Worm (Caenorhabditis elegans) whole organism, early embryonic: ENCODE measurements around the gene hach-1.

ENCODE experiments used
- B0310.2 ChIP-seq: sonication (generic microtip); optimal IDR thresholded peaks from 2 replicates; lab custom pipeline; 2016; ENCODE audit warnings: mild to moderate bottlenecking, missing genetic modification characterization, missing compliant biosample characterization
- F13C5.2 ChIP-seq: sonication (generic microtip); optimal IDR thresholded peaks from 2 replicates; lab custom pipeline; 2017; ENCODE audit warnings: mild to moderate bottlenecking, missing genetic modification characterization, inconsistent platforms, missing compliant biosample characterization
- aly-1 ChIP-seq: sonication (generic microtip); optimal IDR thresholded peaks from 2 replicates; lab custom pipeline; 2016; ENCODE audit warnings: missing genetic modification characterization, missing compliant biosample characterization
- ama-1 ChIP-seq: fragments of 150-350 bp; optimal IDR thresholded peaks from 2 replicates; lab custom pipeline; 2014
- ceh-13 ChIP-seq: fragments of 200-800 bp; sonication (Bioruptor generic); optimal IDR thresholded peaks from 2 replicates; lab custom pipeline; 2018; ENCODE audit warnings: mild to moderate bottlenecking, missing genetic modification characterization, missing compliant biosample characterization
- ceh-36 ChIP-seq: sonication (generic microtip); optimal IDR thresholded peaks from 2 replicates; lab custom pipeline; 2016; ENCODE audit warnings: missing genetic modification characterization, inconsistent platforms, missing compliant biosample characterization
- ets-7 ChIP-seq: sonication (generic microtip); optimal IDR thresholded peaks from 2 replicates; lab custom pipeline; 2016; ENCODE audit warnings: missing genotype, missing genetic modification characterization, missing compliant biosample characterization
- flt-1 ChIP-seq: fragments of 200-800 bp; sonication (Bioruptor generic); IDR thresholded peaks from 2 replicates; pipeline ENCODE4 v1.3.6; 2022; ENCODE audit warnings: missing genetic modification characterization, missing compliant biosample characterization
- hmbx-1 ChIP-seq: sonication (generic microtip); optimal IDR thresholded peaks from 2 replicates; lab custom pipeline; 2016; ENCODE audit warnings: mild to moderate bottlenecking, missing genetic modification characterization, missing compliant biosample characterization
- hmg-4 ChIP-seq: fragments of 200-800 bp; sonication (Bioruptor generic); optimal IDR thresholded peaks from 2 replicates; lab custom pipeline; 2018; ENCODE audit warnings: mild to moderate bottlenecking, missing genetic modification characterization, missing compliant biosample characterization
- hnd-1 ChIP-seq: sonication (generic microtip); optimal IDR thresholded peaks from 2 replicates; lab custom pipeline; 2016; ENCODE audit warnings: missing genetic modification characterization, missing compliant biosample characterization
- pes-1 ChIP-seq: fragments of 200-800 bp; sonication (Bioruptor generic); IDR thresholded peaks from 2 replicates; pipeline ENCODE4 v1.3.6; 2022; ENCODE audit warnings: missing genetic modification reagents, missing genetic modification characterization, missing compliant biosample characterization
- scrt-1 ChIP-seq: fragments of 200-800 bp; sonication (Bioruptor generic); IDR thresholded peaks from 2 replicates; pipeline ENCODE4 v1.3.6; 2022; ENCODE audit warnings: missing genetic modification characterization, missing compliant biosample characterization
- sea-1 ChIP-seq: fragments of 200-800 bp; sonication (Bioruptor generic); conservative IDR thresholded peaks from 2 replicates; pipeline ENCODE4 v1.3.6; 2022; ENCODE audit warnings: missing genetic modification characterization, missing compliant biosample characterization
- tbx-11 ChIP-seq: fragments of 200-800 bp; sonication (Bioruptor generic); IDR thresholded peaks from 2 replicates; pipeline ENCODE4 v1.3.6; 2022; ENCODE audit warnings: missing genetic modification characterization, missing compliant biosample characterization
- tbx-37 ChIP-seq: fragments of 200-800 bp; sonication (Bioruptor generic); conservative IDR thresholded peaks from 2 replicates; pipeline ENCODE4 v1.3.6; 2022; ENCODE audit warnings: missing genetic modification reagents, missing genetic modification characterization, missing compliant biosample characterization
- tra-4 ChIP-seq: sonication (generic microtip); optimal IDR thresholded peaks from 2 replicates; lab custom pipeline; 2017; ENCODE audit warnings: missing genetic modification characterization, missing compliant biosample characterization

Gene hach-1

DNA sequence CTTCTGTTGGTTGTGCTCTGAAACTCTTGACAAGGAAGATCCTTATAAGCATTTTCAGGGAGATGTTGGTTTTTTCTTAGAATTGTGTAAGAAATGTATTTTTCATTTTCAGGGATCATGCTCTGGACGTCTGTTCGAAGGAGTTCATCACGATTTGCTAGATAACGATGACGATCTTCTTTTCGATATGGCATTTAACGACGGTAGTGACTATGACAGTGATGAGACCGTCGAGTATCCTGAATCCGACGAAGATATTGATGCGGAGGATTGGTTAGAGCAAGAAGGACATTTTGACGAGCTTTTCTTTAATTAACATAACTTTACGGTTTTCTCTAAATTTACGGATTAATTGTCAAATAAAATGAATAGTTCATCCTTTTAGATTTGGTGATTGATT, 33.5 kb downstream of the hach-1 start:
- TF ChIP-seq hmbx-1 (tag; lab: Kevin White, UChicago), result no peak
- no peak for TF ChIP-seq tbx-11 (GFP tag; lab: Robert Waterston, UW)
- TF ChIP-seq sea-1, result no peak
- TF ChIP-seq hnd-1 (tag; lab: Kevin White, UChicago), result no peak
- TF ChIP-seq ceh-36, result no peak
- no peak for TF ChIP-seq B0310.2 (tag; lab: Kevin White, UChicago)
- no peak for TF ChIP-seq pes-1
- no peak for TF ChIP-seq flt-1
- TF ChIP-seq ama-1 (lab: Kevin White, UChicago), result no peak
- TF ChIP-seq scrt-1 (GFP tag; lab: Robert Waterston, UW), result no peak
- no peak for TF ChIP-seq ets-7
- TF ChIP-seq tbx-37, result no peak
- no peak for TF ChIP-seq F13C5.2 (tag; lab: Kevin White, UChicago)
- no peak for TF ChIP-seq hmg-4 (GFP tag; lab: Kevin White, UChicago)
- TF ChIP-seq tra-4 (tag; lab: Kevin White, UChicago), result no peak
- TF ChIP-seq ceh-13, result no peak

DNA sequence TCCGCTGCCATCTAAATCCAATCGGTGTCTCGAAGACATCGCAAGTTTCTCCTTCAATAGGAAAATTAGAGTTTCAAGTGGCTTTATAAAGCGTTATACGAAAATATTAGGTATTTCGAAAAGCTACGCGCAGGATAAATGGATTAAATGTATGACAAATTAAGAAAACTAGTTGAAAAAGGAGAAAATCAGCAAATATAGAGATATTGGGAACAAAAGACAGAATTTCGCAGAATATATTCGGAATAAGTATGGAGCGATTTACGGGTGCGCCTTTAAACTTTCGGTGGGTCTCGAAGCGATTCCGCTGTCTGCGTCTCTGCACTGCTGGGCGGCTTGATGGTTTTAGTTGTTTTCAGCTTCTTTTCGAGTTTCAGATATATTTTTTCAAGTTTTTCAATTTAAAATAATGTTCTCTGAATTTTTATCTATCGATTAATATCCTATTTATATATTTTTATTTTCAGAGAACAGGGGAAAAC, 36.5 kb downstream of the hach-1 start, which contains the start of the genes ddx-15 and ucr-1:
Gene ddx-15, minus strand, starts transcription at position 51 of the 482 bp plus-strand sequence.
Gene ucr-1, plus strand, starts transcription at position 468 of the 482 bp plus-strand sequence.
- no peak for TF ChIP-seq tbx-37
- TF ChIP-seq ama-1 (lab: Kevin White, UChicago), result no peak
- no peak for TF ChIP-seq ets-7
- TF ChIP-seq tbx-11 (GFP tag; lab: Robert Waterston, UW), result no peak
- no peak for TF ChIP-seq flt-1
- TF ChIP-seq tra-4 (tag; lab: Kevin White, UChicago), result no peak
- TF ChIP-seq ceh-36, result no peak
- TF ChIP-seq pes-1, result no peak
- TF ChIP-seq ceh-13, result no peak
- no peak for TF ChIP-seq scrt-1 (GFP tag; lab: Robert Waterston, UW)
- TF ChIP-seq hnd-1 (tag; lab: Kevin White, UChicago), result no peak
- no peak for TF ChIP-seq F13C5.2 (tag; lab: Kevin White, UChicago)
- no peak for TF ChIP-seq aly-1 (tag; lab: Kevin White, UChicago)
- no peak for TF ChIP-seq hmg-4 (GFP tag; lab: Kevin White, UChicago)
- TF ChIP-seq sea-1, result no peak
- no peak for TF ChIP-seq hmbx-1 (tag; lab: Kevin White, UChicago)
- TF ChIP-seq B0310.2 (tag; lab: Kevin White, UChicago), result no peak

DNA sequence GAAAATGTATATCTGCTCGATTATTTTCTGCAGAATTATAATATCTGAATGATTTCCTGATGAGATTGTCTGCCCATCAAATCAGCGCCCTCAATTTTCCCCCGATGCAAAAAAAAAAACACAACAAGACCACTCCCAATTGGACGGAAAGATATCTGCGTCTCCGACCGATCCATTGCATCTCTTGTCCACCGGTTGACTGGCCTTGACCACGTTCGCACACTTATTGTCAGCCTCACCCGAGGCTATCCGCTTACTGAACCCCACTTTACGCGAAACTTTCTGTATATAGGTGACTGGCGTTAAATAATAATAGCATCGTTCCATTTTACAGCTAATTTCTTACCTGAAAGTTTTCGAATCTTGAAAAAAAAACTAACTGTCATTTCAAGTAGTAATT, 39.1 kb downstream of the hach-1 start:
- TF ChIP-seq hmbx-1 (tag; lab: Kevin White, UChicago), result no peak

DNA sequence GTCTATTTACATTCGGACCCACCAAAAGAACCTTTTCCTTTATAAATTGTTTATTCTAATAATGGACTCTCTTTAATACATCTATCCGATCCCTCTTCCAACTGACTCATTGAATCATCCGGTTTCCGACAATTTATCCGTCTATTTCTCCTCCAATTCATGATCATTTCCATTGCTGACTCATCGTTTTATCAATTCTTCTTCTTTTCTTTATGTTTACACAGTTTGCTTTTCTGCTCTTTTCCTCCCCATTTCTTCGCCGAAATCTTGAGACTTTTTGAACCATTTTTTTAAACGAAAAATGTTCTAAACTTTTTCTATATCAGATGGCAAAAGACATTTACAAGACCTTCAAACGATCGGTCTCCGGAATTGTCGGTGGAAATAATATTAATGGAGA, 40.2 kb downstream of the hach-1 start, which contains the start of gene ced-6:
Gene ced-6, plus strand, starts transcription at position 327 of the 400 bp plus-strand sequence.
- no peak for TF ChIP-seq ets-7
- TF ChIP-seq hmbx-1 (tag; lab: Kevin White, UChicago), result no peak
- no peak for TF ChIP-seq scrt-1 (GFP tag; lab: Robert Waterston, UW)
- no peak for TF ChIP-seq ceh-13
- TF ChIP-seq aly-1 (tag; lab: Kevin White, UChicago), result no peak
- TF ChIP-seq hmg-4 (GFP tag; lab: Kevin White, UChicago), result no peak
- TF ChIP-seq sea-1, result no peak

DNA sequence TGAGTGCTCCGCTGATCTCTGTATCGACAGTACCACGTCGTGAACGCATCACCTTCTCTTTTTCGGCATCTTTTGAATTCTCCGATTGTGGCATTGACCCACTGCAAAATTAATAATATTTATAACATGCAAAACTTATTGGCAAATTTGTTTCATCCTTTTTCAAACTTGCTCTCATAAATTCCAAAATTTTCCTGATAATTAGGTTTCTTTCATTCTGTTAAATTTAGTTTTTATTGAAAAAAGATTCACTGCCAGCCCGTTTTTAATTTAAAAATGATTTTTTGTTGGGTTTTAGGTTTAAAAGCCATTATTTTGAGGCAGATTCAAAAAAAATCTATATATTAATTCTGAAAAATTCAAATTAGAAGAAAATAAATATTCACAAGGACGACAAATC, 44.7 kb downstream of the hach-1 start, which contains the start of gene wdr-37:
Gene wdr-37, minus strand, starts transcription at position 101 of the 400 bp plus-strand sequence.
- TF ChIP-seq flt-1, result no peak
- no peak for TF ChIP-seq tra-4 (tag; lab: Kevin White, UChicago)
- TF ChIP-seq sea-1, result no peak
- TF ChIP-seq ceh-13, result no peak
- TF ChIP-seq F13C5.2 (tag; lab: Kevin White, UChicago), result no peak

DNA sequence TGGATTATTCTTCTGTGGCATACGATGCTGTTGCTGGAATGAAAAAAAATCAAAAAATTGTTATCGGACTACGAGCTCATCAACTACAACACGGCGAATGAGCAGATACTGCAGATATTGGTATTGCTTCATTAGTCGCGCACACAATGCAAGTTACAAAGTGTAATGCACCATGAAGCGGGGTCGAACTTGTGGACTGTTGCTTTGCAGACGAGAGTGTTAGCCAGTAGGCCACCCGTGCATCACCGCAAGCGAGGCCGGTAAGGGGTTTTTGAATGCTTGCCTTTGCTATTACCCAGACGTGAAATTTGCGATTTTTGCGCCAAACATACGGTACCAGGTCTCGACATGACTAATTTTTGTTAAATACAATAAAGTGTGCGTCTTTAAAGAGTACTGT, 46.7 kb downstream of the hach-1 start:
- TF ChIP-seq ama-1 (lab: Kevin White, UChicago) (no peak), tbx-37 (peak; percentile 96), tbx-11 (GFP tag; lab: Robert Waterston, UW) (peak; percentile 96), sea-1 (peak; percentile 97), flt-1 (peak; percentile 98), hnd-1 (tag; lab: Kevin White, UChicago) (peak; percentile 86), ets-7 (peak; percentile 90), F13C5.2 (tag; lab: Kevin White, UChicago) (peak; percentile 97), B0310.2 (tag; lab: Kevin White, UChicago) (peak; percentile 96), hmbx-1 (tag; lab: Kevin White, UChicago) (peak; percentile 91), ceh-36 (peak; percentile 97), ceh-13 (peak; percentile 91), tra-4 (tag; lab: Kevin White, UChicago) (peak; percentile 94), pes-1 (peak; percentile 97), hmg-4 (GFP tag; lab: Kevin White, UChicago) (peak; percentile 99), aly-1 (tag; lab: Kevin White, UChicago) (peak; percentile 99), scrt-1 (GFP tag; lab: Robert Waterston, UW) (peak; percentile 98)

DNA sequence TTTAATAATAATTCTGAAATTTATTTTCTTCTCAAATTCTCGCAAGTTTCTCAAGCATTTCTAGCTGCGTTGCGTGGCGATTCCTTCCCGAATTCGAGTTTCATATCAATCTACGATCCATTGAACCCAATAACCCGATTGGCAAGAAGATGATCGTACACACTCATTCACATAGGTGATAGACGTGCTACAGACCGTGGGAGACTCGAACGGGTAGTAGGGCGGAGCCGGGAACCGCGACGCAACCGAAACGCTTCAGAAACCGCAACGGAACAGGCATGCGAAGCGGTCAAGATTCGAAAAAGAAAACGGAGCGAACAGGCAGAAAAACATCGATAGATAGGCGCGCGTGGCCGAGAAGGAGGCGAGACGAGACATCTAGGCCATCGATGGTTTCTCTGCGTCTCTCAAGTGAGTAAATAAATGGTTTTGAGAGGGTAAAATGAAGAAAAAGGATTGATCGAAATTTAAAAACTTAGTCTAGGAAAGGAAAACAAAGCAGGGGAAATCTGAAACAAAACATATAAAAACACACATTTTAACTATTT, 48.3 kb downstream of the hach-1 start, which contains the start of gene madf-11:
Gene madf-11, minus strand, starts transcription at position 51 of the 548 bp plus-strand sequence.
- TF ChIP-seq pes-1 (no peak), ama-1 (lab: Kevin White, UChicago) (no peak), hmbx-1 (tag; lab: Kevin White, UChicago) (no peak), ceh-36 (no peak), sea-1 (no peak), ceh-13 (no peak), tbx-11 (GFP tag; lab: Robert Waterston, UW) (no peak), tra-4 (tag; lab: Kevin White, UChicago) (no peak), F13C5.2 (tag; lab: Kevin White, UChicago) (peak; percentile 6), hmg-4 (GFP tag; lab: Kevin White, UChicago) (peak; percentile 68), scrt-1 (GFP tag; lab: Robert Waterston, UW) (no peak), hnd-1 (tag; lab: Kevin White, UChicago) (no peak), B0310.2 (tag; lab: Kevin White, UChicago) (no peak), aly-1 (tag; lab: Kevin White, UChicago) (no peak), flt-1 (no peak), tbx-37 (0 out of 2 replicates have a peak, but pooled peaks have one; percentile 33), ets-7 (peak; percentile 1)
